Worm (Caenorhabditis elegans) whole organism, early embryonic: ENCODE data around the gene rev-3.

Source experiments
- B0310.2 ChIP-seq: sonication (generic microtip); optimal IDR thresholded peaks from 2 replicates; lab custom pipeline; 2016; ENCODE audit warnings: mild to moderate bottlenecking, missing genetic modification characterization, missing compliant biosample characterization
- F13C5.2 ChIP-seq: sonication (generic microtip); optimal IDR thresholded peaks from 2 replicates; lab custom pipeline; 2017; ENCODE audit warnings: mild to moderate bottlenecking, missing genetic modification characterization, inconsistent platforms, missing compliant biosample characterization
- ama-1 ChIP-seq: fragments of 150-350 bp; optimal IDR thresholded peaks from 2 replicates; lab custom pipeline; 2014
- ceh-36 ChIP-seq: sonication (generic microtip); optimal IDR thresholded peaks from 2 replicates; lab custom pipeline; 2016; ENCODE audit warnings: missing genetic modification characterization, inconsistent platforms, missing compliant biosample characterization
- ets-7 ChIP-seq: sonication (generic microtip); optimal IDR thresholded peaks from 2 replicates; lab custom pipeline; 2016; ENCODE audit warnings: missing genotype, missing genetic modification characterization, missing compliant biosample characterization
- flt-1 ChIP-seq: fragments of 200-800 bp; sonication (Bioruptor generic); IDR thresholded peaks from 2 replicates; pipeline ENCODE4 v1.3.6; 2022; ENCODE audit warnings: missing genetic modification characterization, missing compliant biosample characterization
- hmg-4 ChIP-seq: fragments of 200-800 bp; sonication (Bioruptor generic); optimal IDR thresholded peaks from 2 replicates; lab custom pipeline; 2018; ENCODE audit warnings: mild to moderate bottlenecking, missing genetic modification characterization, missing compliant biosample characterization
- pes-1 ChIP-seq: fragments of 200-800 bp; sonication (Bioruptor generic); IDR thresholded peaks from 2 replicates; pipeline ENCODE4 v1.3.6; 2022; ENCODE audit warnings: missing genetic modification reagents, missing genetic modification characterization, missing compliant biosample characterization
- scrt-1 ChIP-seq: fragments of 200-800 bp; sonication (Bioruptor generic); IDR thresholded peaks from 2 replicates; pipeline ENCODE4 v1.3.6; 2022; ENCODE audit warnings: missing genetic modification characterization, missing compliant biosample characterization
- tra-4 ChIP-seq: sonication (generic microtip); optimal IDR thresholded peaks from 2 replicates; lab custom pipeline; 2017; ENCODE audit warnings: missing genetic modification characterization, missing compliant biosample characterization

DNA sequence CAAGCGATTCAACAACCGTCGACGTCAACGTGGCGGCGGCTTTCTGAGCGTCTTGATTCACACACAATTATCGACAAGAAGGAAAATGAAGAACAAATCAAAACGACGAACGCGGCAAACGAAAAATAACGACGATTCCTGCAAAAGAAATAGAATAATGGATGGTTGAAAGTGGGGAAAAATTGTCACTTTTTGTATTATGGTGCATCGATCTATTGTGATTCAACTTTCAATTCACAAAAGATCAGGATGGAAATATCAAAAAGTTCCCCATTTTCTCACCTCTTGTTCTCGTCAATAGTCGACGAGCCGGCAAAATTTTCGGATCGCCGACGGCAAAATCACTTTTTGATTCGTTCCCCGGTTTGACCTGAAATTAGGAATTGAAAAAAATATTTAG, 42.9 kb upstream of the rev-3 start, which contains the start of the genes R12B2.13 and mdt-15:
- TF ChIP-seq ama-1 (lab: Kevin White, UChicago): no peak
- TF ChIP-seq tra-4 (tag; lab: Kevin White, UChicago): no peak
- TF ChIP-seq flt-1 (GFP tag; lab: Robert Waterston, UW): no peak
- no peak for TF ChIP-seq hmg-4 (GFP tag; lab: Kevin White, UChicago)
- no peak for TF ChIP-seq B0310.2
- no peak for TF ChIP-seq F13C5.2 (tag; lab: Kevin White, UChicago)
- TF ChIP-seq pes-1 (GFP tag; lab: Robert Waterston, UW): no peak
- TF ChIP-seq scrt-1 (GFP tag; lab: Robert Waterston, UW): no peak
- TF ChIP-seq ceh-36: no peak
- no peak for TF ChIP-seq ets-7 (tag; lab: Kevin White, UChicago)
